Worm (Caenorhabditis elegans): ENCODE measurements around the gene hrg-4.

ce11 chrIV:11008996-11009395 is 21.8 kb downstream of the hrg-4 start, which contains the start of gene F13H10.6:
- TF ChIP-seq lin-39 (tag; optimal IDR thresholded peaks at IDR 0.05) (no peak), elt-3 (tag; optimal IDR thresholded peaks at IDR 0.05) (no peak), snpc-4 (tag; optimal IDR thresholded peaks at IDR 0.05) (no peak), ama-1 (optimal IDR thresholded peaks at IDR 0.05) (no peak)

Measured in whole organism, L3 larva.